Fruit fly (Drosophila melanogaster) whole organism, embryonic: ENCODE data around the gene CG13449.

Experiments
- ATbp ChIP-seq: fragments of 200-800 bp; sonication (Bioruptor generic); optimal IDR thresholded peaks from 2 replicates; lab custom pipeline; 2017; ENCODE audit warnings: missing biosample characterization, mild to moderate bottlenecking, missing genetic modification characterization, missing genetic modification reagents
- Aef1 ChIP-seq: fragments of 200-800 bp; sonication (Bioruptor generic); IDR thresholded peaks from 3 replicates; pipeline ENCODE4 v1.3.6; 2022; ENCODE audit warnings: missing biosample characterization, missing genetic modification characterization
- Antp ChIP-seq: fragments of 200-800 bp; sonication (Bioruptor generic); optimal IDR thresholded peaks from 3 replicates; lab custom pipeline; 2016; ENCODE audit warnings: missing biosample characterization, missing genetic modification characterization
- B-H1 ChIP-seq: fragments of 200-800 bp; sonication (Bioruptor generic); IDR thresholded peaks from 3 replicates; pipeline ENCODE4 v1.3.6; 2022; ENCODE audit warnings: missing biosample characterization, missing genetic modification characterization
- Bgb ChIP-seq: fragments of 200-800 bp; sonication (Bioruptor generic); IDR thresholded peaks from 2 replicates; pipeline ENCODE4 v1.3.6; 2022; ENCODE audit warnings: missing biosample characterization, missing genetic modification characterization; ENCODE audit not compliant: partially characterized antibody
- CG1024 ChIP-seq: fragments of 200-800 bp; sonication (Bioruptor generic); IDR thresholded peaks from 2 replicates; pipeline ENCODE4 v1.3.6; 2022; ENCODE audit warnings: missing biosample characterization, missing genetic modification characterization
- CG10543 ChIP-seq: fragments of 200-800 bp; sonication (Bioruptor generic); optimal IDR thresholded peaks from 3 replicates; lab custom pipeline; 2017; ENCODE audit warnings: missing biosample characterization, mild to moderate bottlenecking, missing genetic modification characterization, moderate library complexity
- CG11398 ChIP-seq: fragments of 200-800 bp; sonication (Bioruptor generic); optimal IDR thresholded peaks from 2 replicates; lab custom pipeline; 2016; ENCODE audit warnings: missing biosample characterization, missing genetic modification characterization
- CG12071 ChIP-seq: fragments of 200-800 bp; sonication (Bioruptor generic); optimal IDR thresholded peaks from 3 replicates; lab custom pipeline; 2018; ENCODE audit warnings: missing biosample characterization, mild to moderate bottlenecking, missing genetic modification characterization
- CG13123 ChIP-seq: fragments of 200-800 bp; sonication (Bioruptor generic); optimal IDR thresholded peaks from 2 replicates; lab custom pipeline; 2016; ENCODE audit warnings: missing biosample characterization, missing genetic modification characterization
- CG13624 ChIP-seq: fragments of 200-800 bp; sonication (Bioruptor generic); optimal IDR thresholded peaks from 2 replicates; lab custom pipeline; 2016; ENCODE audit warnings: missing biosample characterization, missing genetic modification characterization
- CG14014 ChIP-seq: fragments of 200-800 bp; sonication (Bioruptor generic); IDR thresholded peaks from 2 replicates; pipeline ENCODE4 v1.3.6; 2022; ENCODE audit warnings: missing biosample characterization, missing genetic modification characterization
- CG1529 ChIP-seq: fragments of 200-800 bp; sonication (Bioruptor generic); optimal IDR thresholded peaks from 3 replicates; lab custom pipeline; 2018; ENCODE audit warnings: missing biosample characterization, missing genetic modification characterization
- CG16863 ChIP-seq: fragments of 200-800 bp; sonication (Bioruptor generic); optimal IDR thresholded peaks from 3 replicates; lab custom pipeline; 2016; ENCODE audit warnings: missing biosample characterization, missing genetic modification characterization
- CG17612 ChIP-seq: fragments of 200-800 bp; sonication (Bioruptor generic); IDR thresholded peaks from 2 replicates; pipeline ENCODE4 v1.3.6; 2022; ENCODE audit warnings: missing biosample characterization, missing genetic modification characterization
- CG2199 ChIP-seq: fragments of 200-800 bp; sonication (Bioruptor generic); IDR thresholded peaks from 3 replicates; pipeline ENCODE4 v1.3.6; 2022; ENCODE audit warnings: missing biosample characterization, missing genetic modification characterization
- CG32772 ChIP-seq: fragments of 200-800 bp; sonication (Bioruptor generic); IDR thresholded peaks from 2 replicates; pipeline ENCODE4 v1.3.6; 2022; ENCODE audit warnings: missing biosample characterization, missing genetic modification characterization
- CG3281 ChIP-seq: fragments of 200-800 bp; sonication (Bioruptor generic); optimal IDR thresholded peaks from 3 replicates; lab custom pipeline; 2017; ENCODE audit warnings: missing biosample characterization, mild to moderate bottlenecking, missing genetic modification characterization
- CG4730 ChIP-seq: fragments of 200-800 bp; sonication (Bioruptor generic); IDR thresholded peaks from 2 replicates; pipeline ENCODE4 v1.3.6; 2022; ENCODE audit warnings: missing biosample characterization, missing genetic modification characterization
- CG4854 ChIP-seq: fragments of 200-800 bp; sonication (Bioruptor generic); optimal IDR thresholded peaks from 2 replicates; lab custom pipeline; 2016; ENCODE audit warnings: missing biosample characterization, missing genetic modification characterization, inconsistent platforms
- CG6654 ChIP-seq: fragments of 200-800 bp; sonication (Bioruptor generic); optimal IDR thresholded peaks from 2 replicates; lab custom pipeline; 2017; ENCODE audit warnings: missing biosample characterization, mild to moderate bottlenecking, missing genetic modification characterization
- CG8359 ChIP-seq: fragments of 200-800 bp; sonication (Bioruptor generic); optimal IDR thresholded peaks from 2 replicates; lab custom pipeline; 2017; ENCODE audit warnings: missing biosample characterization, mild to moderate bottlenecking, missing genetic modification characterization, borderline replicate concordance
- CG8924 ChIP-seq: fragments of 200-800 bp; optimal IDR thresholded peaks from 3 replicates; lab custom pipeline; 2019; ENCODE audit warnings: missing biosample characterization, mild to moderate bottlenecking, missing genetic modification characterization, moderate library complexity
- CG9932 ChIP-seq: fragments of 200-800 bp; sonication (Bioruptor generic); IDR thresholded peaks from 2 replicates; pipeline ENCODE4 v1.3.6; 2022; ENCODE audit warnings: missing biosample characterization, missing genetic modification characterization
- CrebB ChIP-seq: fragments of 200-800 bp; sonication (Bioruptor generic); optimal IDR thresholded peaks from 3 replicates; lab custom pipeline; 2018; ENCODE audit warnings: missing biosample characterization, mild to moderate bottlenecking, missing genetic modification characterization
- Dbx ChIP-seq: fragments of 200-800 bp; sonication (Bioruptor generic); IDR thresholded peaks from 3 replicates; pipeline ENCODE4 v1.3.6; 2022; ENCODE audit warnings: missing biosample characterization, missing genetic modification characterization
- Dip3 ChIP-seq: fragments of 200-800 bp; sonication (Bioruptor generic); optimal IDR thresholded peaks from 3 replicates; lab custom pipeline; 2016; ENCODE audit warnings: missing biosample characterization, missing genetic modification characterization
- Dp ChIP-seq: fragments of 200-800 bp; sonication (Bioruptor generic); optimal IDR thresholded peaks from 2 replicates; lab custom pipeline; 2018; ENCODE audit warnings: missing biosample characterization, mild to moderate bottlenecking, missing genetic modification characterization, moderate library complexity
- Eip74EF ChIP-seq, 2 experiments: fragments of 200-800 bp in 1 of 2; fragments of >200 bp in 1 of 2; sonication (Bioruptor generic) in 1 of 2; optimal IDR thresholded peaks; 2 replicates each; lab custom pipeline; 2017 to 2019; ENCODE audit warnings: missing biosample characterization in 2 of 2, missing genetic modification characterization in 2 of 2, mild to moderate bottlenecking in 1 of 2, moderate library complexity in 1 of 2
- Med ChIP-seq: fragments of 200-800 bp; sonication (Bioruptor generic); peaks from one replicate; lab custom pipeline; 2016; ENCODE audit warnings: missing biosample characterization, missing genetic modification characterization, mild to moderate bottlenecking, inconsistent platforms, moderate library complexity
- Meics ChIP-seq: fragments of 200-800 bp; sonication (Bioruptor generic); optimal IDR thresholded peaks from 2 replicates; lab custom pipeline; 2017; ENCODE audit warnings: missing biosample characterization, mild to moderate bottlenecking, missing genetic modification characterization
- Nf-YB ChIP-seq: fragments of 200-800 bp; sonication (Bioruptor generic); optimal IDR thresholded peaks from 3 replicates; lab custom pipeline; 2019; ENCODE audit warnings: missing biosample characterization, mild to moderate bottlenecking, missing genetic modification characterization, moderate library complexity
- Poxn ChIP-seq: fragments of 200-800 bp; sonication (Bioruptor generic); IDR thresholded peaks from 2 replicates; pipeline ENCODE4 v1.3.6; 2022; ENCODE audit warnings: missing biosample characterization, missing genetic modification characterization
- Sox102F ChIP-seq: fragments of 200-800 bp; sonication (Bioruptor generic); optimal IDR thresholded peaks from 2 replicates; lab custom pipeline; 2018; ENCODE audit warnings: missing biosample characterization, mild to moderate bottlenecking, missing genetic modification characterization, moderate library complexity
- TFAM ChIP-seq: fragments of 200-800 bp; sonication (Bioruptor generic); optimal IDR thresholded peaks from 2 replicates; lab custom pipeline; 2017; ENCODE audit warnings: missing biosample characterization, missing genetic modification characterization, inconsistent platforms
- Usf ChIP-seq: fragments of 200-800 bp; sonication (Bioruptor generic); optimal IDR thresholded peaks from 2 replicates; lab custom pipeline; 2017; ENCODE audit warnings: missing genotype, missing biosample characterization, missing genetic modification characterization
- Vsx1 ChIP-seq: fragments of 200-800 bp; sonication (Bioruptor generic); optimal IDR thresholded peaks from 2 replicates; lab custom pipeline; 2017; ENCODE audit warnings: missing biosample characterization, mild to moderate bottlenecking, missing genetic modification characterization, missing genetic modification reagents
- dimm ChIP-seq: fragments of 200-800 bp; sonication (Bioruptor generic); IDR thresholded peaks from 2 replicates; pipeline ENCODE4 v1.3.6; 2022; ENCODE audit warnings: missing biosample characterization, missing genetic modification characterization
- gsb-n ChIP-seq: fragments of 200-800 bp; sonication (Bioruptor generic); optimal IDR thresholded peaks from 3 replicates; lab custom pipeline; 2018; ENCODE audit warnings: missing biosample characterization, mild to moderate bottlenecking, missing genetic modification characterization
- her ChIP-seq: fragments of 200-800 bp; sonication (Bioruptor generic); optimal IDR thresholded peaks from 2 replicates; lab custom pipeline; 2016; ENCODE audit warnings: missing biosample characterization, missing genetic modification characterization
- insv ChIP-seq, 2 experiments: fragments of 200-800 bp; sonication (Bioruptor generic); optimal IDR thresholded peaks; 3 replicates each; lab custom pipeline; 2016 to 2018; ENCODE audit warnings: missing biosample characterization in 2 of 2, missing genetic modification characterization in 2 of 2
- inv ChIP-seq: fragments of 200-800 bp; sonication (Bioruptor generic); IDR thresholded peaks from 2 replicates; pipeline ENCODE4 v1.3.6; 2022; ENCODE audit warnings: missing biosample characterization, missing genetic modification characterization; ENCODE audit not compliant: partially characterized antibody
- ken ChIP-seq: fragments of 200-800 bp; sonication (Bioruptor generic); IDR thresholded peaks from 3 replicates; pipeline ENCODE4 v1.3.6; 2022; ENCODE audit warnings: missing biosample characterization, missing genetic modification characterization
- odd ChIP-seq: fragments of 200-800 bp; sonication (Bioruptor generic); optimal IDR thresholded peaks from 2 replicates; lab custom pipeline; 2017; ENCODE audit warnings: missing biosample characterization, mild to moderate bottlenecking, missing genetic modification characterization
- org-1 ChIP-seq: fragments of 200-800 bp; sonication (Bioruptor generic); optimal IDR thresholded peaks from 2 replicates; lab custom pipeline; 2017; ENCODE audit warnings: missing biosample characterization, missing genetic modification characterization
- pho ChIP-seq: fragments of 200-800 bp; sonication (Bioruptor generic); optimal IDR thresholded peaks from 2 replicates; lab custom pipeline; 2016; ENCODE audit warnings: missing biosample characterization, missing genetic modification characterization
- sd ChIP-seq: fragments of 200-800 bp; sonication (Bioruptor generic); optimal IDR thresholded peaks from 3 replicates; lab custom pipeline; 2018; ENCODE audit warnings: missing biosample characterization, mild to moderate bottlenecking, missing genetic modification characterization, moderate library complexity
- tgo ChIP-seq: fragments of 200-800 bp; sonication (Bioruptor generic); IDR thresholded peaks from 3 replicates; pipeline ENCODE4 v1.3.6; 2022; ENCODE audit warnings: missing biosample characterization, missing genetic modification characterization
- unpg ChIP-seq: fragments of 200-800 bp; sonication (Bioruptor generic); optimal IDR thresholded peaks from 3 replicates; lab custom pipeline; 2018; ENCODE audit warnings: missing biosample characterization, mild to moderate bottlenecking, missing genetic modification characterization, moderate library complexity
- usp ChIP-seq: fragments of >200 bp; optimal IDR thresholded peaks from 2 replicates; lab custom pipeline; 2017; ENCODE audit warnings: missing biosample characterization, missing genetic modification characterization

The CG13449 gene

dm6 chr3L:15588514-15589138, 24.0 kb downstream of the CG13449 start, which contains the start of gene RhoGAP71E (continued):
- TF ChIP-seq CG12071 (GFP tag; lab: Kevin White, UChicago) (peak; percentile 21), her (peak; percentile 94), Dp (peak; percentile 11), CG13624 (GFP tag; lab: Kevin White, UChicago) (peak; percentile 37), CG13123 (GFP tag; lab: Kevin White, UChicago) (peak; percentile 7), org-1 (no peak), Eip74EF (GFP tag; optimal IDR thresholded peaks at IDR 0.05; lab: Kevin White, UChicago) (peak in 1 of 2 experiments; percentile 34), gsb-n (peak; percentile 6), TFAM (GFP tag; lab: Kevin White, UChicago) (no peak), CG17612 (GFP tag; lab: Robert Waterston, UW) (no peak), Nf-YB (peak; percentile 21), Poxn (GFP tag; lab: Robert Waterston, UW) (no peak), CG1529 (no peak), inv (GFP tag; lab: Robert Waterston, UW) (no peak), CG32772 (GFP tag; lab: Robert Waterston, UW) (peak; percentile 58), usp (no peak), CG2199 (no peak), Bgb (peak; percentile 55; the same call in 1 of the 2 replicates), ken (GFP tag; lab: Robert Waterston, UW) (no peak), Antp (GFP tag; lab: Kevin White, UChicago) (no peak), CG3281 (GFP tag; lab: Kevin White, UChicago) (no peak), Meics (GFP tag; lab: Kevin White, UChicago) (peak; percentile 62), Vsx1 (no peak), tgo (no peak; the same call in 2 of the 3 replicates), Usf (GFP tag; lab: Kevin White, UChicago) (no peak), CG4854 (GFP tag; lab: Kevin White, UChicago) (no peak), ATbp (no peak), Dip3 (GFP tag; lab: Kevin White, UChicago) (no peak), unpg (peak; percentile 29), B-H1 (GFP tag; lab: Robert Waterston, UW) (peak; percentile 27; the same call in 1 of the 3 replicates), Sox102F (GFP tag; lab: Kevin White, UChicago) (no peak), CG9932 (peak; percentile 57), CG11398 (GFP tag; lab: Kevin White, UChicago) (peak; percentile 6), CG8359 (peak; percentile 26), CG16863 (GFP tag; lab: Kevin White, UChicago) (no peak), CrebB (tag; lab: Kevin White, UChicago) (peak; percentile 66), pho (no peak), odd (GFP tag; lab: Kevin White, UChicago) (peak; percentile 48), CG10543 (peak; percentile 54), Dbx (GFP tag; lab: Robert Waterston, UW) (peak; percentile 62; the same call in 1 of the 3 replicates), CG4730 (GFP tag; lab: Robert Waterston, UW) (peak; percentile 29; the same call in 1 of the 2 replicates), sd (tag; lab: Kevin White, UChicago) (no peak), CG14014 (peak; percentile 47; the same call in 1 of the 2 replicates), Aef1 (no peak), insv (GFP tag; optimal IDR thresholded peaks at IDR 0.05; lab: Kevin White, UChicago) (no peak), dimm (GFP tag; lab: Robert Waterston, UW) (no peak), Med (GFP tag; lab: Kevin White, UChicago) (peak; percentile 91), CG6654 (GFP tag; lab: Kevin White, UChicago) (no peak), CG8924 (tag; lab: Kevin White, UChicago) (peak; percentile 74), CG1024 (GFP tag; lab: Robert Waterston, UW) (0 out of 2 replicates have a peak, but pooled peaks have one; percentile 35)
